Worm (Caenorhabditis elegans) whole organism, young adult: ENCODE results near the gene smc-5.

ENCODE experiments used
- F33H1.4 ChIP-seq: fragments of 200-800 bp; sonication (Bioruptor generic); IDR thresholded peaks from 2 replicates; pipeline ENCODE4 v1.3.6; 2022; ENCODE audit warnings: missing genetic modification reagents, missing genetic modification characterization, missing compliant biosample characterization
- T07F8.4 ChIP-seq: sonication (generic microtip); optimal IDR thresholded peaks from 2 replicates; lab custom pipeline; 2016; ENCODE audit warnings: mild to moderate bottlenecking, missing genetic modification characterization, moderate library complexity, missing compliant biosample characterization
- Y53G8AR.9 ChIP-seq: fragments of 200-800 bp; sonication (Bioruptor generic); conservative IDR thresholded peaks from 2 replicates; pipeline ENCODE4 v1.3.6; 2022; ENCODE audit warnings: missing genetic modification reagents, missing genetic modification characterization, missing compliant biosample characterization
- Y56A3A.18 ChIP-seq: fragments of 200-800 bp; sonication (Bioruptor generic); IDR thresholded peaks from 2 replicates; pipeline ENCODE4 v1.3.6; 2022; ENCODE audit warnings: missing genetic modification reagents, missing genetic modification characterization, missing compliant biosample characterization
- ama-1 ChIP-seq, 3 experiments: fragments of 150-350 bp in 1 of 3; sonication (generic microtip) in 2 of 3; optimal IDR thresholded peaks; 2 replicates each; lab custom pipeline; 2014 to 2018; ENCODE audit warnings: missing biosample characterization in 2 of 3, missing genetic modification characterization in 2 of 3, missing genetic modification reagents in 2 of 3
- aptf-2 ChIP-seq: fragments of 200-800 bp; sonication (Bioruptor generic); conservative IDR thresholded peaks from 2 replicates; pipeline ENCODE4 v1.3.6; 2022; ENCODE audit warnings: missing genetic modification reagents, missing genetic modification characterization, missing compliant biosample characterization
- attf-3 ChIP-seq: fragments of 200-800 bp; sonication (Bioruptor generic); conservative IDR thresholded peaks from 2 replicates; pipeline ENCODE4 v1.3.6; 2022; ENCODE audit warnings: missing genetic modification reagents, missing genetic modification characterization, missing compliant biosample characterization
- cebp-2 ChIP-seq: fragments of 200-800 bp; sonication (Bioruptor generic); IDR thresholded peaks from 2 replicates; pipeline ENCODE4 v1.3.6; 2022; ENCODE audit warnings: missing genetic modification characterization, missing compliant biosample characterization
- dpff-1 ChIP-seq: sonication (generic microtip); optimal IDR thresholded peaks from 2 replicates; lab custom pipeline; 2017; ENCODE audit warnings: mild to moderate bottlenecking, missing genetic modification characterization, missing compliant biosample characterization
- snpc-3.4 ChIP-seq: sonication (generic microtip); optimal IDR thresholded peaks from 2 replicates; lab custom pipeline; 2017; ENCODE audit warnings: missing genetic modification characterization, mild to moderate bottlenecking, missing compliant biosample characterization, antibody characterized with exemption, moderate library complexity, missing genotype, missing genetic modification reagents
- snpc-4 ChIP-seq, 5 experiments: fragments of 150-350 bp in 1 of 5; sonication (generic microtip) in 4 of 5; optimal IDR thresholded peaks; 2 replicates each; lab custom pipeline; 2014 to 2018; ENCODE audit warnings: missing genetic modification characterization in 5 of 5, missing biosample characterization in 3 of 5, antibody characterized with exemption in 2 of 5, mild to moderate bottlenecking in 2 of 5, missing compliant biosample characterization in 2 of 5, missing genotype in 2 of 5, moderate library complexity in 2 of 5, missing genetic modification reagents in 1 of 5
- unc-62 ChIP-seq: fragments of 150-350 bp; optimal IDR thresholded peaks from 2 replicates; lab custom pipeline; 2014; ENCODE audit warnings: missing biosample characterization, missing genetic modification reagents, missing genetic modification characterization
- ztf-3 ChIP-seq: fragments of 200-800 bp; sonication (Bioruptor generic); optimal IDR thresholded peaks from 2 replicates; lab custom pipeline; 2018; ENCODE audit warnings: mild to moderate bottlenecking, missing genetic modification characterization, missing compliant biosample characterization

ce11 chrII:5049249-5049648 is 12.7 kb upstream of the smc-5 start:
- TF ChIP-seq aptf-2 (GFP tag; lab: Robert Waterston, UW) (no peak), ama-1 (optimal IDR thresholded peaks at IDR 0.05; lab: Kevin White, UChicago) (no peak), ama-1 (GFP tag; optimal IDR thresholded peaks at IDR 0.05; lab: Kevin White, UChicago) (no peak), snpc-3.4 (tag; lab: Kevin White, UChicago) (no peak), cebp-2 (GFP tag; lab: Robert Waterston, UW) (no peak), Y56A3A.18 (GFP tag; lab: Robert Waterston, UW) (no peak), Y53G8AR.9 (GFP tag; lab: Robert Waterston, UW) (no peak), unc-62 (GFP tag; lab: Kevin White, UChicago) (peak; percentile 37), snpc-4 (GFP tag; optimal IDR thresholded peaks at IDR 0.05; lab: Kevin White, UChicago) (no peak), snpc-4 (tag; optimal IDR thresholded peaks at IDR 0.05; lab: Kevin White, UChicago) (no peak), dpff-1 (tag; lab: Kevin White, UChicago) (no peak), T07F8.4 (tag; lab: Kevin White, UChicago) (no peak), ztf-3 (no peak), F33H1.4 (GFP tag; lab: Robert Waterston, UW) (no peak), attf-3 (GFP tag; lab: Robert Waterston, UW) (no peak)
